Fruit fly (Drosophila melanogaster) whole organism, embryonic: ENCODE results near the gene Cpr67Fa1.

Experiments
- Ada2b ChIP-seq: fragments of 200-800 bp; sonication (Bioruptor generic); IDR thresholded peaks from 2 replicates; pipeline ENCODE4 v1.3.6; 2022; ENCODE audit warnings: missing biosample characterization, missing genetic modification characterization
- CG10543 ChIP-seq: fragments of 200-800 bp; sonication (Bioruptor generic); optimal IDR thresholded peaks from 3 replicates; lab custom pipeline; 2017; ENCODE audit warnings: missing biosample characterization, mild to moderate bottlenecking, missing genetic modification characterization, moderate library complexity
- CG11695 ChIP-seq: fragments of 200-800 bp; sonication (Bioruptor generic); IDR thresholded peaks from 3 replicates; pipeline ENCODE4 v1.3.6; 2022; ENCODE audit warnings: missing biosample characterization, missing genetic modification characterization
- CG12744 ChIP-seq: fragments of 200-800 bp; sonication (Bioruptor generic); optimal IDR thresholded peaks from 2 replicates; lab custom pipeline; 2016; ENCODE audit warnings: missing biosample characterization, missing genetic modification characterization
- CG12942 ChIP-seq: fragments of 200-800 bp; sonication (Bioruptor generic); optimal IDR thresholded peaks from 3 replicates; lab custom pipeline; 2016; ENCODE audit warnings: missing biosample characterization, missing genetic modification characterization
- CG13894 ChIP-seq: fragments of 200-800 bp; sonication (Bioruptor generic); optimal IDR thresholded peaks from 3 replicates; lab custom pipeline; 2018; ENCODE audit warnings: missing biosample characterization, mild to moderate bottlenecking, missing genetic modification characterization, moderate library complexity
- CG15269 ChIP-seq: fragments of 200-800 bp; sonication (Bioruptor generic); optimal IDR thresholded peaks from 2 replicates; lab custom pipeline; 2018; ENCODE audit warnings: missing biosample characterization, mild to moderate bottlenecking, missing genetic modification characterization, moderate library complexity
- CG15514 ChIP-seq: fragments of 200-800 bp; sonication (Bioruptor generic); optimal IDR thresholded peaks from 3 replicates; lab custom pipeline; 2017; ENCODE audit warnings: missing biosample characterization, missing genetic modification characterization, mild to moderate bottlenecking, moderate library complexity, missing genetic modification reagents
- CG16779 ChIP-seq: fragments of 200-800 bp; sonication (Bioruptor generic); IDR thresholded peaks from 2 replicates; pipeline ENCODE4 v1.3.6; 2022; ENCODE audit warnings: missing biosample characterization, missing genetic modification characterization
- CG16863 ChIP-seq: fragments of 200-800 bp; sonication (Bioruptor generic); optimal IDR thresholded peaks from 3 replicates; lab custom pipeline; 2016; ENCODE audit warnings: missing biosample characterization, missing genetic modification characterization
- CG17359 ChIP-seq: fragments of 200-800 bp; sonication (Bioruptor generic); optimal IDR thresholded peaks from 3 replicates; lab custom pipeline; 2018; ENCODE audit warnings: missing biosample characterization, mild to moderate bottlenecking, missing genetic modification characterization, moderate library complexity
- CG2678 ChIP-seq: fragments of 200-800 bp; sonication (Bioruptor generic); optimal IDR thresholded peaks from 3 replicates; lab custom pipeline; 2019; ENCODE audit warnings: missing biosample characterization, mild to moderate bottlenecking, missing genetic modification characterization, moderate library complexity
- CG4820 ChIP-seq: fragments of 200-800 bp; sonication (Bioruptor generic); optimal IDR thresholded peaks from 3 replicates; lab custom pipeline; 2016; ENCODE audit warnings: missing biosample characterization, missing genetic modification characterization
- CG7271 ChIP-seq: fragments of 200-800 bp; sonication (Bioruptor generic); optimal IDR thresholded peaks from 2 replicates; lab custom pipeline; 2018; ENCODE audit warnings: missing biosample characterization, mild to moderate bottlenecking, missing genetic modification characterization, moderate library complexity
- CG7556 ChIP-seq: fragments of 200-800 bp; sonication (Bioruptor generic); optimal IDR thresholded peaks from 2 replicates; lab custom pipeline; 2017; ENCODE audit warnings: missing biosample characterization, mild to moderate bottlenecking, missing genetic modification characterization
- CG7963 ChIP-seq: fragments of 200-800 bp; sonication (Bioruptor generic); IDR thresholded peaks from 3 replicates; pipeline ENCODE4 v1.3.6; 2022; ENCODE audit warnings: missing biosample characterization, missing genetic modification characterization; ENCODE audit not compliant: partially characterized antibody
- CG8944 ChIP-seq: fragments of 200-800 bp; sonication (Bioruptor generic); optimal IDR thresholded peaks from 3 replicates; lab custom pipeline; 2016; ENCODE audit warnings: missing biosample characterization, missing genetic modification characterization
- Dad ChIP-seq: fragments of 200-800 bp; sonication (Bioruptor generic); optimal IDR thresholded peaks from 3 replicates; lab custom pipeline; 2016; ENCODE audit warnings: missing biosample characterization, missing genetic modification characterization
- Ets65A ChIP-seq: fragments of 200-800 bp; sonication (Bioruptor generic); peaks from one replicate; lab custom pipeline; 2016; ENCODE audit warnings: missing biosample characterization, missing genetic modification characterization
- GATAe ChIP-seq: fragments of 200-800 bp; sonication (Bioruptor generic); conservative IDR thresholded peaks from 2 replicates; pipeline ENCODE4 v1.3.6; 2022; ENCODE audit warnings: missing biosample characterization, missing genetic modification characterization
- Hand ChIP-seq: fragments of 200-800 bp; sonication (Bioruptor generic); optimal IDR thresholded peaks from 2 replicates; lab custom pipeline; 2017; ENCODE audit warnings: mild to moderate bottlenecking, missing biosample characterization, missing genetic modification reagents, missing genetic modification characterization
- Hmx ChIP-seq: fragments of 200-800 bp; sonication (Bioruptor generic); optimal IDR thresholded peaks from 2 replicates; lab custom pipeline; 2016; ENCODE audit warnings: missing biosample characterization, missing genetic modification characterization
- Kr ChIP-seq: fragments of 200-800 bp; sonication (Bioruptor generic); optimal IDR thresholded peaks from 2 replicates; lab custom pipeline; 2017; ENCODE audit warnings: missing biosample characterization, mild to moderate bottlenecking, missing genetic modification characterization
- Lhr ChIP-seq: fragments of 200-800 bp; sonication (Bioruptor generic); optimal IDR thresholded peaks from 3 replicates; lab custom pipeline; 2017; ENCODE audit warnings: mild to moderate bottlenecking, missing biosample characterization, missing genetic modification reagents, missing genetic modification characterization
- Lpt ChIP-seq: fragments of >200 bp; optimal IDR thresholded peaks from 2 replicates; lab custom pipeline; 2018; ENCODE audit warnings: missing biosample characterization, missing genetic modification characterization
- NC2α ChIP-seq: fragments of 200-800 bp; sonication (Bioruptor generic); optimal IDR thresholded peaks from 2 replicates; lab custom pipeline; 2016; ENCODE audit warnings: missing biosample characterization, missing genetic modification characterization
- Neu2 ChIP-seq: fragments of 200-800 bp; sonication (Bioruptor generic); optimal IDR thresholded peaks from 3 replicates; lab custom pipeline; 2016; ENCODE audit warnings: missing biosample characterization, missing genetic modification characterization, borderline replicate concordance
- Ravus ChIP-seq: fragments of 200-800 bp; sonication (Bioruptor generic); IDR thresholded peaks from 2 replicates; pipeline ENCODE4 v1.3.6; 2022; ENCODE audit warnings: missing biosample characterization, missing genetic modification characterization
- Six4 ChIP-seq: fragments of 200-800 bp; sonication (Bioruptor generic); optimal IDR thresholded peaks from 2 replicates; lab custom pipeline; 2016; ENCODE audit warnings: missing biosample characterization, missing genetic modification characterization
- Sry-δ ChIP-seq: fragments of 200-800 bp; sonication (Bioruptor generic); optimal IDR thresholded peaks from 2 replicates; lab custom pipeline; 2016; ENCODE audit warnings: missing biosample characterization, missing genetic modification characterization
- Trl ChIP-seq, 3 experiments: fragments of >200 bp in 2 of 3; fragments of 200-800 bp in 1 of 3; sonication (Bioruptor generic) in 1 of 3; optimal IDR thresholded peaks; 2 replicates in 1 of 3; 3 replicates in 2 of 3; lab custom pipeline; 2016 to 2017; ENCODE audit warnings: missing biosample characterization in 1 of 3, missing genetic modification characterization in 1 of 3
- ase ChIP-seq: fragments of 200-800 bp; sonication (Bioruptor generic); IDR thresholded peaks from 3 replicates; pipeline ENCODE4 v1.3.6; 2022; ENCODE audit warnings: missing biosample characterization, missing genetic modification characterization
- az2 ChIP-seq: fragments of 200-800 bp; sonication (Bioruptor generic); optimal IDR thresholded peaks from 3 replicates; lab custom pipeline; 2016; ENCODE audit warnings: missing biosample characterization, missing genetic modification characterization
- bab2 ChIP-seq: fragments of 200-800 bp; sonication (Bioruptor generic); optimal IDR thresholded peaks from 2 replicates; lab custom pipeline; 2016; ENCODE audit warnings: missing biosample characterization, missing genetic modification characterization
- chif ChIP-seq, 2 experiments: fragments of 200-800 bp; sonication (Bioruptor generic); optimal IDR thresholded peaks; 3 replicates each; lab custom pipeline; 2016; ENCODE audit warnings: missing biosample characterization in 2 of 2, missing genetic modification characterization in 2 of 2
- crol ChIP-seq: fragments of 200-800 bp; sonication (Bioruptor generic); IDR thresholded peaks from 2 replicates; pipeline ENCODE4 v1.3.6; 2022; ENCODE audit warnings: missing biosample characterization, missing genetic modification characterization
- cwo ChIP-seq: fragments of 200-800 bp; sonication (Bioruptor generic); optimal IDR thresholded peaks from 3 replicates; lab custom pipeline; 2017; ENCODE audit warnings: missing biosample characterization, missing genetic modification characterization, mild to moderate bottlenecking, moderate library complexity, missing genetic modification reagents
- ems ChIP-seq: fragments of 200-800 bp; sonication (Bioruptor generic); optimal IDR thresholded peaks from 3 replicates; lab custom pipeline; 2016; ENCODE audit warnings: missing biosample characterization, missing genetic modification characterization
- ewg ChIP-seq: fragments of 200-800 bp; sonication (Bioruptor generic); optimal IDR thresholded peaks from 3 replicates; lab custom pipeline; 2017; ENCODE audit warnings: mild to moderate bottlenecking, missing biosample characterization, missing genetic modification reagents, missing genetic modification characterization
- fd64A ChIP-seq: fragments of 200-800 bp; sonication (Bioruptor generic); optimal IDR thresholded peaks from 3 replicates; lab custom pipeline; 2018; ENCODE audit warnings: missing biosample characterization, mild to moderate bottlenecking, missing genetic modification characterization
- gce ChIP-seq: fragments of 200-800 bp; sonication (Bioruptor generic); IDR thresholded peaks from 3 replicates; pipeline ENCODE4 v1.3.6; 2022; ENCODE audit warnings: missing biosample characterization, missing genetic modification characterization
- klu ChIP-seq: fragments of 200-800 bp; sonication (Bioruptor generic); IDR thresholded peaks from 2 replicates; pipeline ENCODE4 v1.3.6; 2022; ENCODE audit warnings: missing biosample characterization, missing genetic modification characterization
- lola ChIP-seq, 3 experiments: fragments of >200 bp in 2 of 3; fragments of 200-800 bp in 1 of 3; sonication (Bioruptor generic) in 1 of 3; optimal IDR thresholded peaks; 2 replicates each; lab custom pipeline; 2017 to 2019; ENCODE audit warnings: missing biosample characterization in 3 of 3, missing genetic modification characterization in 3 of 3, mild to moderate bottlenecking in 1 of 3, moderate library complexity in 1 of 3
- luna ChIP-seq: fragments of 200-800 bp; sonication (Bioruptor generic); optimal IDR thresholded peaks from 2 replicates; lab custom pipeline; 2016; ENCODE audit warnings: missing biosample characterization, missing genetic modification characterization
- nom ChIP-seq: fragments of 200-800 bp; sonication (Bioruptor generic); optimal IDR thresholded peaks from 2 replicates; lab custom pipeline; 2017; ENCODE audit warnings: missing biosample characterization, missing genetic modification characterization, mild to moderate bottlenecking, moderate library complexity, missing genetic modification reagents
- pho ChIP-seq: fragments of 200-800 bp; sonication (Bioruptor generic); optimal IDR thresholded peaks from 2 replicates; lab custom pipeline; 2016; ENCODE audit warnings: missing biosample characterization, missing genetic modification characterization
- pnt ChIP-seq: fragments of 200-800 bp; sonication (Bioruptor generic); optimal IDR thresholded peaks from 3 replicates; lab custom pipeline; 2016; ENCODE audit warnings: missing biosample characterization, missing genetic modification characterization
- psq ChIP-seq: fragments of 200-800 bp; sonication (Bioruptor generic); optimal IDR thresholded peaks from 2 replicates; lab custom pipeline; 2017; ENCODE audit warnings: missing biosample characterization, missing genetic modification characterization
- slbo ChIP-seq: fragments of 200-800 bp; sonication (Bioruptor generic); IDR thresholded peaks from 2 replicates; pipeline ENCODE4 v1.3.6; 2022; ENCODE audit warnings: missing biosample characterization, missing genetic modification characterization
- unc-4 ChIP-seq: fragments of 200-800 bp; sonication (Bioruptor generic); IDR thresholded peaks from 2 replicates; pipeline ENCODE4 v1.3.6; 2022; ENCODE audit warnings: missing biosample characterization, missing genetic modification characterization; ENCODE audit not compliant: partially characterized antibody

Cpr67Fa1 gene

DNA sequence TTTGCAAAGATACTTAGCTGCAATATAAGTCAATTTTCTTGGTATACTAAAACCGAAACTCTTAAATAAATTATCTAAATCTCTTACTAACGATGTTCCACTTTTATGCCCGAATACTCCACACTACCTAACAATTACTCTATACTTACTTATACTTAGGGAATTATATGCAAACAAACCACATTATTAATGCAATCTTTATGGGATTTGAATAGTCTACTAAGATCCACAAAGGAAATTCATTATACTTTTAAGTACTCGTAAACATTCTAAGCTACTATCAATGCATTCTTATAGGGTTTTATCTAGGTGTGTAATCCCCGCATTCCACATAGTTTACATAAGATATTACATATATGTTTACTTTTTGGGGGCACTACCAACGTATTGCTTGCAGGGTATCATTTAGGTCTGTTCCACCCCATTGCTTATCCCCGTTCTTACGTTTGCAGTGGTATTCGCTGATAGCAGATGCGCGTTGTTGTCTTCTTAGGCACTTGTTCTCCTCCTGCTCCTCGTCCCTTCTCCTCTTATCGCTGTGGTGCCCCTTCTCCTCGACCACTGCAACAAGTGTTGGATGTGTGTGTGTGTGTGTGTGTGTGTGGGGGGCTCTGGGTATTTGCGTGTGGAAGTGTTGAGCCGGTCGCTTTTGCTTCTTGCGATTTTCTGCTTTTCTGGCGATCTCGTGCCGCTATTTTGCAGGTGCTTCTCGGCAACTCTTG is 7.9 kb downstream of the Cpr67Fa1 start (continued):
- TF ChIP-seq unc-4 (GFP tag; lab: Robert Waterston, UW) (no peak), Ets65A (no peak), Lhr (GFP tag; lab: Kevin White, UChicago) (no peak), CG4820 (GFP tag; lab: Kevin White, UChicago) (no peak), Ada2b (GFP tag; lab: Robert Waterston, UW) (no peak), CG2678 (tag; lab: Kevin White, UChicago) (peak; percentile 22), GATAe (GFP tag; lab: Robert Waterston, UW) (peak; percentile 47; the same call in 1 of the 2 replicates), slbo (GFP tag; lab: Robert Waterston, UW) (no peak), lola (GFP tag; optimal IDR thresholded peaks at IDR 0.05; lab: Kevin White, UChicago) (no peak), pnt (no peak), NC2α (no peak), ewg (GFP tag; lab: Kevin White, UChicago) (peak; percentile 6), CG15269 (tag; lab: Kevin White, UChicago) (no peak), CG16779 (GFP tag; lab: Robert Waterston, UW) (no peak), Trl (optimal IDR thresholded peaks at IDR 0.05; lab: Kevin White, UChicago) (no peak), Trl (GFP tag; optimal IDR thresholded peaks at IDR 0.05; lab: Kevin White, UChicago) (no peak), CG7963 (GFP tag; lab: Robert Waterston, UW) (no peak), CG7556 (GFP tag; lab: Kevin White, UChicago) (no peak), psq (GFP tag; lab: Kevin White, UChicago) (no peak), Hand (GFP tag; lab: Kevin White, UChicago) (no peak), az2 (GFP tag; lab: Kevin White, UChicago) (no peak), Six4 (GFP tag; lab: Kevin White, UChicago) (no peak), CG16863 (GFP tag; lab: Kevin White, UChicago) (no peak), gce (GFP tag; lab: Robert Waterston, UW) (0 out of 3 replicates have a peak, but pooled peaks have one; percentile 15), luna (GFP tag; lab: Kevin White, UChicago) (no peak), Kr (peak; percentile 25), ase (GFP tag; lab: Robert Waterston, UW) (no peak), klu (GFP tag; lab: Robert Waterston, UW) (no peak), Dad (no peak), CG15514 (no peak), CG17359 (peak; percentile 4), Ravus (GFP tag; lab: Robert Waterston, UW) (no peak), Sry-δ (GFP tag; lab: Kevin White, UChicago) (no peak), CG12942 (GFP tag; lab: Kevin White, UChicago) (no peak), cwo (GFP tag; lab: Kevin White, UChicago) (peak; percentile 70), ems (no peak), Lpt (GFP tag; lab: Kevin White, UChicago) (no peak), bab2 (no peak), CG7271 (tag; lab: Kevin White, UChicago) (no peak), chif (GFP tag; optimal IDR thresholded peaks at IDR 0.05; lab: Kevin White, UChicago) (no peak), CG10543 (GFP tag; lab: Kevin White, UChicago) (no peak), nom (GFP tag; lab: Kevin White, UChicago) (no peak), Hmx (GFP tag; lab: Kevin White, UChicago) (no peak), crol (GFP tag; lab: Robert Waterston, UW) (peak; percentile 92), pho (GFP tag; lab: Kevin White, UChicago) (no peak), CG13894 (tag; lab: Kevin White, UChicago) (no peak), CG8944 (GFP tag; lab: Kevin White, UChicago) (no peak), Neu2 (GFP tag; lab: Kevin White, UChicago) (no peak), CG11695 (GFP tag; lab: Robert Waterston, UW) (no peak), fd64A (GFP tag; lab: Kevin White, UChicago) (no peak), CG12744 (GFP tag; lab: Kevin White, UChicago) (no peak)
